Worm (Caenorhabditis elegans) whole organism, L4 larva: ENCODE data around the gene ugt-15.

Source experiments
- D1046.2 ChIP-seq: fragments of 200-800 bp; sonication (Bioruptor generic); IDR thresholded peaks from 2 replicates; pipeline ENCODE4 v1.3.6; 2022; ENCODE audit warnings: missing genetic modification characterization, missing compliant biosample characterization
- F26F4.8 ChIP-seq: fragments of 200-800 bp; sonication (Bioruptor generic); conservative IDR thresholded peaks from 2 replicates; pipeline ENCODE4 v1.3.6; 2022; ENCODE audit warnings: missing genetic modification characterization, missing compliant biosample characterization
- F49E8.2 ChIP-seq: sonication (generic microtip); optimal IDR thresholded peaks from 2 replicates; lab custom pipeline; 2016; ENCODE audit warnings: missing compliant biosample characterization, mild to moderate bottlenecking, missing genetic modification characterization, borderline replicate concordance
- ZK337.2 ChIP-seq: fragments of 200-800 bp; sonication (Bioruptor generic); IDR thresholded peaks from 2 replicates; pipeline ENCODE4 v1.3.6; 2022; ENCODE audit warnings: missing genetic modification reagents, missing genetic modification characterization, missing compliant biosample characterization
- arid-1 ChIP-seq: fragments of 200-800 bp; sonication (Bioruptor generic); conservative IDR thresholded peaks from 2 replicates; pipeline ENCODE4 v1.3.6; 2022; ENCODE audit warnings: missing genetic modification reagents, missing genetic modification characterization, missing compliant biosample characterization
- ceh-28 ChIP-seq: fragments of 150-350 bp; optimal IDR thresholded peaks from 2 replicates; lab custom pipeline; 2014; ENCODE audit warnings: missing biosample characterization, missing genetic modification reagents, missing genetic modification characterization
- ceh-32 ChIP-seq: sonication (generic microtip); optimal IDR thresholded peaks from 2 replicates; lab custom pipeline; 2016; ENCODE audit warnings: mild to moderate bottlenecking, missing genetic modification characterization, missing compliant biosample characterization; ENCODE audit not compliant: poor library complexity
- ceh-62 ChIP-seq: sonication (generic microtip); optimal IDR thresholded peaks from 2 replicates; lab custom pipeline; 2017; ENCODE audit warnings: missing biosample characterization, missing genetic modification characterization
- ces-1 ChIP-seq: fragments of 150-350 bp; sonication (generic microtip); optimal IDR thresholded peaks from 4 replicates; lab custom pipeline; 2014; ENCODE audit warnings: missing biosample characterization, missing genetic modification reagents, missing genetic modification characterization
- daf-12 ChIP-seq: fragments of 150-350 bp; optimal IDR thresholded peaks from 2 replicates; lab custom pipeline; 2014; ENCODE audit warnings: missing biosample characterization, missing genetic modification reagents, missing genetic modification characterization
- daf-16 ChIP-seq, 3 experiments: sonication (generic microtip); optimal IDR thresholded peaks; 2 replicates each; lab custom pipeline; 2016 to 2017; ENCODE audit warnings: missing genetic modification characterization in 3 of 3, missing genetic modification reagents in 3 of 3, mild to moderate bottlenecking in 2 of 3, missing compliant biosample characterization in 2 of 3, missing biosample characterization in 1 of 3, moderate library complexity in 1 of 3
- dmd-6 ChIP-seq: fragments of 200-800 bp; sonication (Bioruptor generic); IDR thresholded peaks from 2 replicates; pipeline ENCODE4 v1.3.6; 2022; ENCODE audit warnings: missing genetic modification reagents, missing genetic modification characterization, missing compliant biosample characterization
- dmd-8 ChIP-seq: fragments of 200-800 bp; sonication (Bioruptor generic); IDR thresholded peaks from 2 replicates; pipeline ENCODE4 v1.3.6; 2022; ENCODE audit warnings: missing genetic modification characterization, missing compliant biosample characterization
- dve-1 ChIP-seq: sonication (generic microtip); optimal IDR thresholded peaks from 2 replicates; lab custom pipeline; 2017; ENCODE audit warnings: antibody characterized with exemption, mild to moderate bottlenecking, missing genetic modification characterization, missing compliant biosample characterization; ENCODE audit not compliant: insufficient read depth
- hlh-30 ChIP-seq: sonication (generic microtip); optimal IDR thresholded peaks from 2 replicates; lab custom pipeline; 2017; ENCODE audit warnings: antibody characterized with exemption, mild to moderate bottlenecking, missing genetic modification characterization, missing compliant biosample characterization; ENCODE audit not compliant: insufficient read depth
- lin-1 ChIP-seq: fragments of 200-800 bp; sonication (Bioruptor generic); IDR thresholded peaks from 2 replicates; pipeline ENCODE4 v1.3.6; 2022; ENCODE audit warnings: missing genetic modification reagents, missing genetic modification characterization, missing compliant biosample characterization
- lin-13 ChIP-seq: fragments of 150-350 bp; optimal IDR thresholded peaks from 2 replicates; lab custom pipeline; 2014; ENCODE audit warnings: missing biosample characterization, missing genetic modification reagents, missing genetic modification characterization
- lin-39 ChIP-seq: fragments of 150-350 bp; optimal IDR thresholded peaks from 2 replicates; lab custom pipeline; 2014; ENCODE audit warnings: missing biosample characterization, missing genetic modification reagents, missing genetic modification characterization
- mdl-1 ChIP-seq, 2 experiments: fragments of 150-350 bp in 1 of 2; sonication (generic microtip) in 1 of 2; optimal IDR thresholded peaks; 2 replicates each; lab custom pipeline; 2014 to 2017; ENCODE audit warnings: missing biosample characterization in 2 of 2, missing genetic modification characterization in 2 of 2
- nhr-102 ChIP-seq: sonication (generic microtip); optimal IDR thresholded peaks from 2 replicates; lab custom pipeline; 2016; ENCODE audit warnings: mild to moderate bottlenecking, missing genetic modification characterization, moderate library complexity, missing compliant biosample characterization
- nhr-111 ChIP-seq: fragments of 200-800 bp; sonication (Bioruptor generic); optimal IDR thresholded peaks from 2 replicates; lab custom pipeline; 2018; ENCODE audit warnings: mild to moderate bottlenecking, missing genetic modification characterization, missing compliant biosample characterization
- nhr-28 ChIP-seq: fragments of 150-350 bp; optimal IDR thresholded peaks from 2 replicates; lab custom pipeline; 2014; ENCODE audit warnings: missing biosample characterization, missing genetic modification characterization
- nhr-41 ChIP-seq: fragments of 200-800 bp; sonication (Bioruptor generic); IDR thresholded peaks from 2 replicates; pipeline ENCODE4 v1.3.6; 2022; ENCODE audit warnings: missing genetic modification reagents, missing genetic modification characterization, missing compliant biosample characterization
- nhr-48 ChIP-seq: sonication (generic microtip); optimal IDR thresholded peaks from 2 replicates; lab custom pipeline; 2016; ENCODE audit warnings: mild to moderate bottlenecking, missing genetic modification characterization, missing compliant biosample characterization
- nhr-6 ChIP-seq: fragments of 150-350 bp; optimal IDR thresholded peaks from 2 replicates; lab custom pipeline; 2014; ENCODE audit warnings: missing biosample characterization, missing genetic modification characterization
- nhr-76 ChIP-seq: fragments of 150-350 bp; optimal IDR thresholded peaks from 2 replicates; lab custom pipeline; 2014; ENCODE audit warnings: missing biosample characterization, missing genetic modification characterization
- php-3 ChIP-seq: fragments of 200-800 bp; sonication (Bioruptor generic); IDR thresholded peaks from 2 replicates; pipeline ENCODE4 v1.3.6; 2022; ENCODE audit warnings: missing genetic modification reagents, missing genetic modification characterization, missing compliant biosample characterization
- pqm-1 ChIP-seq: sonication (generic microtip); optimal IDR thresholded peaks from 2 replicates; lab custom pipeline; 2017; ENCODE audit warnings: missing biosample characterization, missing genetic modification characterization
- sdz-12 ChIP-seq: fragments of 200-800 bp; sonication (Bioruptor generic); optimal IDR thresholded peaks from 2 replicates; lab custom pipeline; 2018; ENCODE audit warnings: mild to moderate bottlenecking, missing genetic modification characterization, missing compliant biosample characterization
- set-16 ChIP-seq: fragments of 200-800 bp; sonication (Bioruptor generic); IDR thresholded peaks from 2 replicates; pipeline ENCODE4 v1.3.6; 2022; ENCODE audit warnings: missing genetic modification reagents, missing genetic modification characterization, missing compliant biosample characterization
- spr-3 ChIP-seq: fragments of 200-800 bp; sonication (Bioruptor generic); optimal IDR thresholded peaks from 2 replicates; lab custom pipeline; 2018; ENCODE audit warnings: mild to moderate bottlenecking, missing genetic modification characterization, missing compliant biosample characterization
- tra-1 ChIP-seq: fragments of 200-800 bp; sonication (Bioruptor generic); IDR thresholded peaks from 2 replicates; pipeline ENCODE4 v1.3.6; 2022; ENCODE audit warnings: missing genetic modification reagents, missing genetic modification characterization, missing compliant biosample characterization
- unc-39 ChIP-seq: sonication (generic microtip); optimal IDR thresholded peaks from 2 replicates; lab custom pipeline; 2017; ENCODE audit warnings: missing biosample characterization, missing genetic modification characterization
- unc-62 ChIP-seq, 3 experiments: fragments of 150-350 bp in 1 of 3; sonication (generic microtip); optimal IDR thresholded peaks in 2 of 3; peaks in 1 of 3; 1 replicate in 1 of 3; 2 replicates in 2 of 3; lab custom pipeline; 2014 to 2017; ENCODE audit warnings: missing biosample characterization in 3 of 3, missing genetic modification characterization in 3 of 3, missing genetic modification reagents in 3 of 3, missing genotype in 1 of 3
- zag-1 ChIP-seq: fragments of 150-350 bp; optimal IDR thresholded peaks from 2 replicates; lab custom pipeline; 2014; ENCODE audit warnings: missing biosample characterization, missing genetic modification characterization
- zfp-2 ChIP-seq: sonication (generic microtip); optimal IDR thresholded peaks from 2 replicates; lab custom pipeline; 2016; ENCODE audit warnings: mild to moderate bottlenecking, missing genetic modification characterization, missing compliant biosample characterization
- zfp-3 ChIP-seq: fragments of 200-800 bp; sonication (Bioruptor generic); conservative IDR thresholded peaks from 2 replicates; pipeline ENCODE4 v1.3.6; 2022; ENCODE audit warnings: missing genetic modification reagents, missing genetic modification characterization, missing compliant biosample characterization

The ugt-15 gene

DNA sequence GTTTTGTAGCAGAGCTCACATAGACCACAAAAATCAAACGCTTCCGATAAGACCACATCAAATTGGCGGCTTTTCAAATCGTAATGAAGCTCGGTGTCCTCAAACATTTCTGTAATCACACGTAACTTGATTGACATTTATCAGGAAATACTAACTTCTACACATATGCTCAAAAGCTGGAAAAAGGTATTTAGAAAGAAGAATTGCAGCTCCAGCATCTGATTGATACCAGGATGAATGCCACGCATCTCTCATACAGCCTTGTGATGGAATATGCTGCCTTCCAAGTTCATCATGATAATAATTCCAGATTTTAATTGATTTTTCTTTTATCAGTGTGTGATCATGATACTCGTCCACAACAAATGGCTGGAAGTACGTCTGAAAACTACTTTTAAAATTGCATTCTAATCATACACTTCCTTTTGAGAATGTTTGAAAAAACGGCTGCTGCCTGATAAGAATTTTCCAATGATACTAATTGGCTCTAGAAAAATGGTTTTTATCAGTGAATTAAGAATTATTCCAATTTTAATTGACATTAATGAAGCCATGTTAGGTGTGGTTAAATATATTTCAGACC, 30.3 kb upstream of the ugt-15 start:
- TF ChIP-seq dve-1 (tag; lab: Kevin White, UChicago) = peak; percentile 21
- peak; percentile 53 for TF ChIP-seq nhr-48 (tag; lab: Kevin White, UChicago)
- TF ChIP-seq pqm-1 (tag; lab: Kevin White, UChicago) = peak; percentile 52
- 0 out of 2 replicates have a peak, but pooled peaks have one; percentile 36 for TF ChIP-seq tra-1 (GFP tag; lab: Robert Waterston, UW)
- peak; percentile 81 for TF ChIP-seq dmd-6
- TF ChIP-seq zfp-3 (GFP tag; lab: Robert Waterston, UW) = no peak
- no peak for TF ChIP-seq nhr-6
- TF ChIP-seq unc-62 (GFP tag; optimal IDR thresholded peaks at IDR 0.05 in 1 of 2; lab: Kevin White, UChicago) = peak in 1 of 2 experiments; percentile 83
- TF ChIP-seq unc-62 (tag; optimal IDR thresholded peaks at IDR 0.05; lab: Kevin White, UChicago) = no peak
- TF ChIP-seq, all 104 proteins: peak for 6

DNA sequence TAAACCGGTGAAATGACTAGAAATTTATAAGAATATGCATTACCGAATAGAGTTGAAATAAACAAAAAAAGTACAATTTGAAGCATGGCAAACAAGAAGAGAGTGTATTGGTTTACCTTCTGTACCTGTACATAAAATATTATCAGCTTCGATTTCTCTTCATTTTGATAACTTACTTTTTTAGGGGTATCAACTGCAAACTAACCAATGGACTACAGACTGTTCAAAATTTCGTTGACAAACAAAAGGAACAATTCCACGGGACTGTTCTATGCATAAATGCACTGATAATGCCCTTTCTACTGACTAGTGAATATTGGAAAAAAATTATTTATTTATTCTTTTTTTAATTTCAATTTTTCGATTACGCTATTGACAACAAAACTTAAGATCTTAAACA, 29.3 kb upstream of the ugt-15 start, which contains the start of gene ugt-6:
TSS of gene ugt-6 (minus strand) at position 233 of the 400 bp plus-strand sequence.
- no peak for TF ChIP-seq ceh-32 (tag; lab: Kevin White, UChicago)
- peak; percentile 75 for TF ChIP-seq nhr-28
- TF ChIP-seq daf-16 (GFP tag; optimal IDR thresholded peaks at IDR 0.05; lab: Kevin White, UChicago) = no peak
- peak; percentile 82 for TF ChIP-seq daf-16 (tag; optimal IDR thresholded peaks at IDR 0.05; lab: Kevin White, UChicago)
- no peak for TF ChIP-seq lin-13
- TF ChIP-seq, all 104 proteins: peak for 2

DNA sequence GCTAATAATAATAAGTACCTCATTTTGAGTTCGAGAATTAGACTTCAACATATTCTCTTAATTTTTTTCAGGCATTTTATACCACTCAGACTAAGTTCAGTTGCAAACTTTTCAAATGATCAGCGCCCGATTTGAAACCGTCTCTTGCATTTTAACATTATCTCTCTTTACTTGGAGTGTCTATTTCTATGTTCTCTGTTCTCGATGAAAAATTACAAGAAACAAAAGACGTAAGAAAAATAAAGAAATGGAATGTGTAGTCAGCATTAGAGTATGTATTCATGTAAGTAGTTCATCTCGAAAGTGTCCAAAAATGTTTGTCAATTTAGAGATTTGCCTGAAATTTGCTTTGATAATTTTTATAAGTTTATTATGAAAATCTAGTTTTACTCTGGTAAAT, 27.1 kb upstream of the ugt-15 start, which contains the start of gene ugt-3:
TSS of gene ugt-3 (minus strand) at position 101 of the 400 bp plus-strand sequence.
- TF ChIP-seq nhr-76 (tag; lab: Kevin White, UChicago) (no peak), arid-1 (no peak), ces-1 (GFP tag; lab: Kevin White, UChicago) (no peak), set-16 (no peak), ceh-62 (no peak), ceh-28 (tag; lab: Kevin White, UChicago) (no peak), daf-12 (tag; lab: Kevin White, UChicago) (no peak), nhr-28 (no peak)

DNA sequence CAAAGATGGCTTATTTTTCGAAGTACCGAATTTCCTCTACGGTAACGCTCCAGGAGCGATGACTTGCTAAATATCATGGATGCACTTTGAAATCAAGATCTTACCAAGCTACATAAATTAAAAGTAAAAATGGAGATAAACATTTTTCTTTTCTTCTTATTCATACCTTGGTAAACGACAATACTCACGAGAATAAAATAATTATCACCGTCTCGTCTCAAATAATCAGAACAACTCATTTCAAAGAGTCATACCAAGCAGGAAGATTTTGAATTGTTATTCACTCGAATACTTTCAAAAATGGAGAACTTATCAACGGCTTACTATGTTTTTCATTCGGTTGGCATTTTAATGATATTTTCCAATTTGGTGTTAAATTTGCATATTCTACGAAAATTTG, 24.0 kb upstream of the ugt-15 start, which contains the start of gene srbc-45:
TSS of gene srbc-45 (plus strand) at position 301 of the 400 bp plus-strand sequence.
- no peak for TF ChIP-seq ZK337.2 (GFP tag; lab: Robert Waterston, UW)
- no peak for TF ChIP-seq nhr-102 (tag; lab: Kevin White, UChicago)
- TF ChIP-seq zag-1 = no peak
- no peak for TF ChIP-seq spr-3
- no peak for TF ChIP-seq nhr-41 (GFP tag; lab: Robert Waterston, UW)
- TF ChIP-seq D1046.2 = no peak
- TF ChIP-seq unc-39 (tag; lab: Kevin White, UChicago) = no peak
- TF ChIP-seq dve-1 (tag; lab: Kevin White, UChicago) = no peak
- no peak for TF ChIP-seq zfp-2 (tag; lab: Kevin White, UChicago)
- TF ChIP-seq F26F4.8 (GFP tag; lab: Robert Waterston, UW) = no peak
- TF ChIP-seq php-3 (GFP tag; lab: Robert Waterston, UW) = no peak
- no peak for TF ChIP-seq pqm-1 (tag; lab: Kevin White, UChicago)
- TF ChIP-seq daf-12 (tag; lab: Kevin White, UChicago) = no peak
- TF ChIP-seq mdl-1 (tag; optimal IDR thresholded peaks at IDR 0.05; lab: Kevin White, UChicago) = no peak
- TF ChIP-seq lin-1 (GFP tag; lab: Robert Waterston, UW) = no peak

- TF ChIP-seq daf-12 (tag; lab: Kevin White, UChicago) (no peak), sdz-12 (GFP tag; lab: Kevin White, UChicago) (no peak), nhr-28 (no peak), zag-1 (no peak), daf-16 (GFP tag; optimal IDR thresholded peaks at IDR 0.05; lab: Kevin White, UChicago) (no peak), daf-16 (tag; optimal IDR thresholded peaks at IDR 0.05; lab: Kevin White, UChicago) (no peak), lin-39 (tag; lab: Kevin White, UChicago) (no peak), ZK337.2 (GFP tag; lab: Robert Waterston, UW) (no peak), hlh-30 (tag; lab: Kevin White, UChicago) (no peak), nhr-111 (no peak), F49E8.2 (no peak), arid-1 (no peak), dmd-8 (GFP tag; lab: Robert Waterston, UW) (no peak)
These were observed 21.1 kb upstream of the ugt-15 start, which contains the start of gene ZC443.7 for ce11 chrV:12806190-12806589. ZC443.7 (plus strand) TSS chrV:12806490.
